Fruit fly (Drosophila melanogaster): Measurements from ENCODE around the gene CG45428.

dm6 chr3L:22883649-22884048, 46.8 kb upstream of the CG45428 start:
- TF ChIP-seq psq (optimal IDR thresholded peaks at IDR 0.05): no peak
- no peak for TF ChIP-seq ttk (optimal IDR thresholded peaks at IDR 0.05)

Measured in Kc167 (cell line).